Worm (Caenorhabditis elegans) whole organism, L3 larva: ENCODE measurements around the gene nep-15.

Experiments used
- R02D3.7 ChIP-seq: fragments of 150-350 bp; optimal IDR thresholded peaks from 2 replicates; lab custom pipeline; 2014; ENCODE audit warnings: missing biosample characterization, missing genetic modification characterization
- ZK546.5 ChIP-seq: sonication (generic microtip); optimal IDR thresholded peaks from 2 replicates; lab custom pipeline; 2017; ENCODE audit warnings: missing biosample characterization, missing genetic modification characterization
- aly-2 ChIP-seq: fragments of 150-350 bp; optimal IDR thresholded peaks from 2 replicates; lab custom pipeline; 2014; ENCODE audit warnings: missing biosample characterization, missing genetic modification characterization
- ama-1 ChIP-seq: fragments of 150-350 bp; optimal IDR thresholded peaks from 2 replicates; lab custom pipeline; 2018
- ceh-16 ChIP-seq: sonication (generic microtip); optimal IDR thresholded peaks from 2 replicates; lab custom pipeline; 2017; ENCODE audit warnings: missing biosample characterization, missing genetic modification characterization
- ceh-28 ChIP-seq: fragments of 150-350 bp; optimal IDR thresholded peaks from 2 replicates; lab custom pipeline; 2014; ENCODE audit warnings: missing biosample characterization, missing genetic modification reagents, missing genetic modification characterization
- ceh-82 ChIP-seq: fragments of 150-350 bp; optimal IDR thresholded peaks from 2 replicates; lab custom pipeline; 2014; ENCODE audit warnings: missing biosample characterization, missing genetic modification characterization
- daf-12 ChIP-seq: fragments of 150-350 bp; optimal IDR thresholded peaks from 2 replicates; lab custom pipeline; 2014; ENCODE audit warnings: missing biosample characterization, missing genetic modification reagents, missing genetic modification characterization
- egl-27 ChIP-seq: sonication (generic microtip); optimal IDR thresholded peaks from 4 replicates; lab custom pipeline; 2017; ENCODE audit warnings: missing biosample characterization, missing genetic modification reagents, missing genetic modification characterization
- egl-5 ChIP-seq: fragments of 150-350 bp; optimal IDR thresholded peaks from 2 replicates; lab custom pipeline; 2017; ENCODE audit warnings: missing biosample characterization, missing genetic modification reagents, missing genetic modification characterization, inconsistent platforms
- elt-1 ChIP-seq: fragments of 150-350 bp; optimal IDR thresholded peaks from 2 replicates; lab custom pipeline; 2014; ENCODE audit warnings: missing biosample characterization, missing genetic modification characterization
- elt-2 ChIP-seq: sonication (generic microtip); optimal IDR thresholded peaks from 2 replicates; lab custom pipeline; 2016; ENCODE audit warnings: missing genetic modification reagents, mild to moderate bottlenecking, missing genetic modification characterization, missing compliant biosample characterization
- elt-3 ChIP-seq, 3 experiments: fragments of 150-350 bp in 1 of 3; sonication (generic microtip) in 2 of 3; optimal IDR thresholded peaks; 2 replicates in 2 of 3; 4 replicates in 1 of 3; lab custom pipeline; 2014 to 2017; ENCODE audit warnings: missing biosample characterization in 3 of 3, missing genetic modification characterization in 3 of 3
- fkh-10 ChIP-seq: sonication (generic microtip); optimal IDR thresholded peaks from 2 replicates; lab custom pipeline; 2017; ENCODE audit warnings: missing biosample characterization, missing genetic modification reagents, missing genetic modification characterization
- fos-1 ChIP-seq: fragments of 150-350 bp; optimal IDR thresholded peaks from 2 replicates; lab custom pipeline; 2014; ENCODE audit warnings: missing biosample characterization, missing genetic modification characterization
- hmg-11 ChIP-seq: sonication (generic microtip); optimal IDR thresholded peaks from 2 replicates; lab custom pipeline; 2016; ENCODE audit warnings: missing genetic modification characterization, missing compliant biosample characterization
- jun-1 ChIP-seq: fragments of 150-350 bp; optimal IDR thresholded peaks from 2 replicates; lab custom pipeline; 2014; ENCODE audit warnings: missing biosample characterization, missing genetic modification reagents, missing genetic modification characterization
- lin-15B ChIP-seq: fragments of 150-350 bp; optimal IDR thresholded peaks from 2 replicates; lab custom pipeline; 2014; ENCODE audit warnings: missing biosample characterization, missing genetic modification characterization
- lin-39 ChIP-seq: fragments of 150-350 bp; optimal IDR thresholded peaks from 2 replicates; lab custom pipeline; 2018; ENCODE audit warnings: missing biosample characterization, missing genetic modification reagents, missing genetic modification characterization
- lsy-12 ChIP-seq: sonication (generic microtip); optimal IDR thresholded peaks from 2 replicates; lab custom pipeline; 2016; ENCODE audit warnings: mild to moderate bottlenecking, missing genetic modification characterization, missing compliant biosample characterization
- mml-1 ChIP-seq: fragments of 150-350 bp; sonication (generic microtip); optimal IDR thresholded peaks from 3 replicates; lab custom pipeline; 2014; ENCODE audit warnings: missing biosample characterization, missing genetic modification characterization
- nfya-1 ChIP-seq: sonication (generic microtip); optimal IDR thresholded peaks from 2 replicates; lab custom pipeline; 2017; ENCODE audit warnings: missing genetic modification characterization, mild to moderate bottlenecking, missing compliant biosample characterization, antibody characterized with exemption, moderate library complexity; ENCODE audit not compliant: insufficient read depth
- nhr-12 ChIP-seq: fragments of 150-350 bp; optimal IDR thresholded peaks from 2 replicates; lab custom pipeline; 2014; ENCODE audit warnings: missing biosample characterization, missing genetic modification characterization
- nhr-23 ChIP-seq: fragments of 150-350 bp; optimal IDR thresholded peaks from 2 replicates; lab custom pipeline; 2014; ENCODE audit warnings: missing biosample characterization, missing genetic modification reagents, missing genetic modification characterization
- nhr-237 ChIP-seq: fragments of 150-350 bp; optimal IDR thresholded peaks from 2 replicates; lab custom pipeline; 2014; ENCODE audit warnings: missing biosample characterization, missing genetic modification characterization
- nhr-25 ChIP-seq: sonication (generic microtip); optimal IDR thresholded peaks from 2 replicates; lab custom pipeline; 2017; ENCODE audit warnings: missing biosample characterization, missing genetic modification characterization
- nhr-28 ChIP-seq: fragments of 150-350 bp; optimal IDR thresholded peaks from 2 replicates; lab custom pipeline; 2014; ENCODE audit warnings: missing biosample characterization, missing genetic modification characterization
- nhr-67 ChIP-seq: fragments of 150-350 bp; optimal IDR thresholded peaks from 2 replicates; lab custom pipeline; 2014; ENCODE audit warnings: missing biosample characterization, missing genetic modification characterization
- nhr-76 ChIP-seq: fragments of 150-350 bp; sonication (generic microtip); optimal IDR thresholded peaks from 5 replicates; lab custom pipeline; 2014; ENCODE audit warnings: missing biosample characterization, missing genetic modification characterization
- pha-4 ChIP-seq: fragments of 150-350 bp; optimal IDR thresholded peaks from 2 replicates; lab custom pipeline; 2014; ENCODE audit warnings: missing biosample characterization, missing genetic modification reagents, missing genetic modification characterization
- pqm-1 ChIP-seq: fragments of 150-350 bp; optimal IDR thresholded peaks from 2 replicates; lab custom pipeline; 2017; ENCODE audit warnings: missing biosample characterization, missing genetic modification characterization, inconsistent platforms
- skn-1 ChIP-seq: fragments of 150-350 bp; optimal IDR thresholded peaks from 2 replicates; lab custom pipeline; 2014; ENCODE audit warnings: missing biosample characterization, missing genetic modification characterization
- snpc-4 ChIP-seq: fragments of 150-350 bp; optimal IDR thresholded peaks from 2 replicates; lab custom pipeline; 2014; ENCODE audit warnings: missing biosample characterization, missing genetic modification characterization
- tbx-2 ChIP-seq: sonication (generic microtip); optimal IDR thresholded peaks from 2 replicates; lab custom pipeline; 2016; ENCODE audit warnings: mild to moderate bottlenecking, missing genetic modification characterization, missing compliant biosample characterization
- unc-62 ChIP-seq: fragments of 150-350 bp; sonication (generic microtip); optimal IDR thresholded peaks from 4 replicates; lab custom pipeline; 2014; ENCODE audit warnings: missing biosample characterization, missing genetic modification reagents, missing genetic modification characterization
- ztf-11 ChIP-seq: fragments of 150-350 bp; optimal IDR thresholded peaks from 2 replicates; lab custom pipeline; 2014; ENCODE audit warnings: missing biosample characterization, missing genetic modification characterization
- ztf-4 ChIP-seq: fragments of 150-350 bp; optimal IDR thresholded peaks from 2 replicates; lab custom pipeline; 2014; ENCODE audit warnings: missing biosample characterization, missing genetic modification characterization

nep-15 gene

DNA sequence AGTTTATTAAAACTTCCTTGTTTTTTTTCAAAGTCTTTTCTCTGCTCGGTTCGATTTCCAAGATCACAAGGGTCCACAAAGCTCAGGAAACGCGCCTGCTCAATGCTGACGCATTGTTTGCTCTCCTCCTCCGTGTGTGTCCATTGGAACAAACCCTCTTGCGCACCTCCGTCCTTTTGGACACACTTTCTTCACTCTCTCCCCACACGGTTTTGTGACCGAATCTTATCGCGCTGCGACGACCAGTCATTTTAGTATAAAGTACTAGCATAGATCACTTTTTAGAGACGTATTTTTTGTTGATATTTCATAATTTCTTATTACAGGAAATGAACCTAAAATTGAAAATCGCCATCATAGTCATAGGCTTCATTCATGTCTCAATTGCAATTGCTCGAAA, 3.8 kb upstream of the nep-15 start (continued):
- TF ChIP-seq hmg-11 (peak; percentile 56), nhr-67 (no peak), ZK546.5 (tag; lab: Kevin White, UChicago) (no peak), unc-62 (GFP tag; lab: Kevin White, UChicago) (no peak), nhr-23 (tag; lab: Kevin White, UChicago) (no peak), ceh-16 (no peak), elt-3 (tag; optimal IDR thresholded peaks at IDR 0.05; lab: Kevin White, UChicago) (no peak), egl-5 (tag; lab: Kevin White, UChicago) (no peak), mml-1 (tag; lab: Kevin White, UChicago) (no peak)
- TF ChIP-seq, all 47 proteins: peak for 14

DNA sequence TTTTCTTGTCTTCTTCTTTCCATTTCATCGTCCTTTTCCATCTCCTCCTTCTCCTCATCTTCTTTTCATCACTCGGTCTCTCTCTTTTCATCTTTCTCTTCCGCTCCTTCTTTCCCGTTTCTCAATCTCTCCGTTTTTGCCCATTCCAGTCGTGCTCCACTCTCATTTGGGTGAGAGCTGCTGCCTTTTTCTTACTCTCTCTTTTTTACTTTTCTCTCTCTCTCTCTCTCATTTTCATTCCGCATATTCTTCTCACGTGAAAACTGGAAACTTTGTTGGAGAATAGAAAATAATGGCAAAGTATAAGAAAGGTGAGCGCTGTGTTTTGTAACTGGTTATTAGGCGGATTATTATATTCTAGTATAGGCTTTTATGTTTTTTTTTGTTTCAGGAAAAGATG, 6.3 kb downstream of the nep-15 start, which contains the start of gene tbc-18:
Gene tbc-18, plus strand, starts transcription at position 246 of the 400 bp plus-strand sequence.
- TF ChIP-seq ceh-28 (tag; lab: Kevin White, UChicago) (no peak), skn-1 (tag; lab: Kevin White, UChicago) (peak; percentile 54), jun-1 (peak; percentile 0), hmg-11 (peak; percentile 4), nfya-1 (tag; lab: Kevin White, UChicago) (peak; percentile 82), lin-39 (tag; lab: Kevin White, UChicago) (peak; percentile 61), fkh-10 (GFP tag; lab: Kevin White, UChicago) (peak; percentile 68), pqm-1 (peak; percentile 4), lin-15B (no peak), ceh-82 (tag; lab: Kevin White, UChicago) (no peak)

DNA sequence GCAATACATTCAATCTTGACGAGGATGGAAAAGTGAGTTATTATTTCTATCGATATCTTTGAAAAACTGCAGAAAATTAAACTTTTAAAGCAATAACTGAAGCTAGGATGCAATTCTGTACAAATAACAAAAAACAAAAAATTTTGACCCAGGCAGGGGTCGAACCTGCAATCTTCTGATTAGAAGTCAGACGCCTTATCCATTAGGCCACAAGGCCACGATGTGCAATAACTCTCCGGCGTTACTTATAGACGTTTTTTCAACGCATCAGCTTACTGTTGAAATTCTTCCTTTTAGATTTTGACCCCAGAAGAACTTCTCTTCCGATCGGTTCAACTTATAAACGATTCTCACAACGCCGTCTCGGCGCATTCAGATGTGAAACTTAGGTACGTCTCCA, 9.6 kb downstream of the nep-15 start:
- TF ChIP-seq lsy-12 (tag; lab: Kevin White, UChicago) (peak; percentile 42), unc-62 (GFP tag; lab: Kevin White, UChicago) (no peak), elt-2 (tag; lab: Kevin White, UChicago) (peak; percentile 22), lin-39 (tag; lab: Kevin White, UChicago) (peak; percentile 1)

DNA sequence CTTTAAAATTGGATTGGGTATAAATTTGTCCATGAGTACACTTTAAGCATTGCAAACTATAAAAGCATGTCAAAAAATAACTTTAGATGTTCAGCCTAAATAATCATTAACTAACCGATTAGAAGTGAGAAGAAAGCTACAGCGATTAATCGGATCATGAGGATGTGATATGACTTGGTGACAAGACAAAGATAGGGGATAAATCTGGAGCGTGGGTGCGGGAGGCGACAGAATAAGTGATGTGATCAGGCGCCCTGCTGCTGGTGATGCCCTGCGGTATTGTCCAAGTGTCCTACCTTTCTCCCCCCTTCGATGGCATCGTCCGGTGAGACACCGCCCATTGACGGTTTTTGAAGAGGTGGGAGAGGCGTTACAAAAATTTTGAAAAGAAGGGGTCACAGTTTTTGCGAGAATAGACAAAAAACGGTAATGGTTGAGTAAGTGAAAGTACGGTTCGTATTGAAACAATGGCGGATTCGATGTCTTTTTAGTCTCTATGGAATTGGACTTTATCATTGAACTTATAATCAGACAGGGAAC, 12.7 kb downstream of the nep-15 start, which contains the start of gene F41D9.2:
Gene F41D9.2, minus strand, starts transcription at position 304 of the 540 bp plus-strand sequence.
- TF ChIP-seq ama-1 (no peak), nhr-23 (tag; lab: Kevin White, UChicago) (peak; percentile 7), egl-27 (tag; lab: Kevin White, UChicago) (no peak), daf-12 (no peak), nhr-25 (peak; percentile 24)

DNA sequence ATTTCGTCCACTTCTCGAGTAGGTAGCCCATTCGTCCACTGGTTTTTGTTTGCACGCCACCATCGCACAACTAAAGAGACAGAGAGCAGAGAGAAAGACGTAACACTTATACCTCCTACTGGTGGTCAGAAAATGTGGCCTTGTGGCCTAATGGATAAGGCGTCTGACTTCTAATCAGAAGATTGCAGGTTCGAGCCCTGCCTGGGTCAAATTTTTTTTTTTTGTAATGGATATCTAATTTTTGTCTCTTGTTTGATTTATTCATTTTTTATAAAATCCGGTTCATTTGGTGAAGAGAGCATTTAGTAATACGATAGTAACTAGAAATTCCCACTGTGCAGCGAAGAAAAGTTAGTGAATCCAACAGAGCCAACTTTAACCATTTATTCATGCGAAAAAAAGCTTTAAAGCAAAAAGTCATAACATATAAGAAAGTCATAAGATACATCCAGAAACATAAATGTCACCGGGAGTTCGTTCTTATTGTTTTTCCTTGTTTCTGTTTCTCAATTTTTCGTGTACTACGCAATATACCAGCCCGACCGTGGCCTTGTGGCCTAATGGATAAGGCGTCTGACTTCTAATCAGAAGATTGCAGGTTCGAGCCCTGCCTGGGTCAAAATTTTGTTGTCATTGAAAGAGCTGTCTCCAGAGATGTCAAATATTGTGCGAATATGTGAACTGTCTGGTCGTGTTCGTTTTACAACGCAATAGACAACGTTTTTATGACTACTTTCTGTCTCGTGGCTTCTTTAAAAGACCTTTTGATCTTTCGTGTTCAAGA, 14.3 kb downstream of the nep-15 start:
- TF ChIP-seq nfya-1 (tag; lab: Kevin White, UChicago) = peak; percentile 54
- no peak for TF ChIP-seq ztf-11 (tag; lab: Kevin White, UChicago)
- TF ChIP-seq nhr-28 = no peak
- TF ChIP-seq snpc-4 (tag; lab: Kevin White, UChicago) = no peak
- TF ChIP-seq ceh-82 (tag; lab: Kevin White, UChicago) = no peak
- TF ChIP-seq R02D3.7 (tag; lab: Kevin White, UChicago) = no peak
- TF ChIP-seq hmg-11 = peak; percentile 71
- TF ChIP-seq elt-3 (tag; optimal IDR thresholded peaks at IDR 0.05; lab: Kevin White, UChicago) = no peak
- TF ChIP-seq pha-4 (tag; lab: Kevin White, UChicago) = peak; percentile 60
- no peak for TF ChIP-seq ama-1
- peak; percentile 45 for TF ChIP-seq lsy-12 (tag; lab: Kevin White, UChicago)
- TF ChIP-seq fos-1 (tag; lab: Kevin White, UChicago) = no peak
- peak; percentile 75 for TF ChIP-seq lin-39 (tag; lab: Kevin White, UChicago)
- no peak for TF ChIP-seq elt-1 (tag; lab: Kevin White, UChicago)
- no peak for TF ChIP-seq daf-12
- no peak for TF ChIP-seq ztf-4
- TF ChIP-seq egl-5 (tag; lab: Kevin White, UChicago) = peak; percentile 34
- TF ChIP-seq nhr-67 = no peak
- TF ChIP-seq pqm-1 = peak; percentile 46
- no peak for TF ChIP-seq nhr-76 (tag; lab: Kevin White, UChicago)
- TF ChIP-seq fkh-10 (GFP tag; lab: Kevin White, UChicago) = no peak
- TF ChIP-seq mml-1 (tag; lab: Kevin White, UChicago) = no peak
- no peak for TF ChIP-seq nhr-12 (tag; lab: Kevin White, UChicago)
- TF ChIP-seq jun-1 = peak; percentile 12
- TF ChIP-seq aly-2 (tag; lab: Kevin White, UChicago) = no peak
- no peak for TF ChIP-seq nhr-237 (tag; lab: Kevin White, UChicago)
- no peak for TF ChIP-seq lin-15B
- TF ChIP-seq nhr-23 (tag; lab: Kevin White, UChicago) = no peak
- peak; percentile 8 for TF ChIP-seq tbx-2
- peak; percentile 16 for TF ChIP-seq elt-2 (tag; lab: Kevin White, UChicago)
- no peak for TF ChIP-seq ZK546.5 (tag; lab: Kevin White, UChicago)
- TF ChIP-seq, all 47 proteins: peak for 10
